Worm (Caenorhabditis elegans) whole organism, L4 larva: ENCODE measurements around the gene C11E4.6.

ENCODE experiments used
- F26F4.8 ChIP-seq: fragments of 200-800 bp; sonication (Bioruptor generic); conservative IDR thresholded peaks from 2 replicates; pipeline ENCODE4 v1.3.6; 2022; ENCODE audit warnings: missing genetic modification characterization, missing compliant biosample characterization
- F37D6.2 ChIP-seq: sonication (generic microtip); optimal IDR thresholded peaks from 2 replicates; lab custom pipeline; 2016; ENCODE audit warnings: mild to moderate bottlenecking, missing genetic modification characterization, missing compliant biosample characterization
- F49E8.2 ChIP-seq: sonication (generic microtip); optimal IDR thresholded peaks from 2 replicates; lab custom pipeline; 2016; ENCODE audit warnings: missing compliant biosample characterization, mild to moderate bottlenecking, missing genetic modification characterization, borderline replicate concordance
- ZK546.5 ChIP-seq, 2 experiments: sonication (generic microtip); optimal IDR thresholded peaks; 2 replicates each; lab custom pipeline; 2017; ENCODE audit warnings: missing biosample characterization in 2 of 2, missing genetic modification characterization in 2 of 2
- aha-1 ChIP-seq: fragments of 150-350 bp; peaks from one replicate; lab custom pipeline; 2014; ENCODE audit warnings: missing biosample characterization, missing genetic modification characterization
- ceh-20 ChIP-seq: fragments of 200-800 bp; sonication (Bioruptor generic); IDR thresholded peaks from 2 replicates; pipeline ENCODE4 v1.3.6; 2022; ENCODE audit warnings: missing genetic modification reagents, missing genetic modification characterization, missing compliant biosample characterization
- ces-1 ChIP-seq: fragments of 150-350 bp; sonication (generic microtip); optimal IDR thresholded peaks from 4 replicates; lab custom pipeline; 2014; ENCODE audit warnings: missing biosample characterization, missing genetic modification reagents, missing genetic modification characterization
- ctbp-1 ChIP-seq: fragments of 200-800 bp; sonication (Bioruptor generic); IDR thresholded peaks from 2 replicates; pipeline ENCODE4 v1.3.6; 2022; ENCODE audit warnings: missing genetic modification reagents, missing genetic modification characterization, missing compliant biosample characterization
- daf-16 ChIP-seq, 3 experiments: sonication (generic microtip); optimal IDR thresholded peaks; 2 replicates each; lab custom pipeline; 2016 to 2017; ENCODE audit warnings: missing genetic modification characterization in 3 of 3, missing genetic modification reagents in 3 of 3, mild to moderate bottlenecking in 2 of 3, missing compliant biosample characterization in 2 of 3, missing biosample characterization in 1 of 3, moderate library complexity in 1 of 3
- daf-8 ChIP-seq: fragments of 200-800 bp; sonication (Bioruptor generic); IDR thresholded peaks from 2 replicates; pipeline ENCODE4 v1.3.6; 2022; ENCODE audit warnings: missing genetic modification characterization, missing compliant biosample characterization
- dmd-6 ChIP-seq: fragments of 200-800 bp; sonication (Bioruptor generic); IDR thresholded peaks from 2 replicates; pipeline ENCODE4 v1.3.6; 2022; ENCODE audit warnings: missing genetic modification reagents, missing genetic modification characterization, missing compliant biosample characterization
- dmd-8 ChIP-seq: fragments of 200-800 bp; sonication (Bioruptor generic); IDR thresholded peaks from 2 replicates; pipeline ENCODE4 v1.3.6; 2022; ENCODE audit warnings: missing genetic modification characterization, missing compliant biosample characterization
- dmd-9 ChIP-seq: fragments of 200-800 bp; sonication (Bioruptor generic); IDR thresholded peaks from 2 replicates; pipeline ENCODE4 v1.3.6; 2022; ENCODE audit warnings: missing genetic modification reagents, missing genetic modification characterization, missing compliant biosample characterization
- duxl-1 ChIP-seq: sonication (generic microtip); optimal IDR thresholded peaks from 2 replicates; lab custom pipeline; 2016; ENCODE audit warnings: mild to moderate bottlenecking, missing genetic modification characterization, moderate library complexity, missing compliant biosample characterization; ENCODE audit not compliant: poor library complexity
- egl-27 ChIP-seq: sonication (generic microtip); optimal IDR thresholded peaks from 3 replicates; lab custom pipeline; 2017; ENCODE audit warnings: missing biosample characterization, missing genetic modification reagents, missing genetic modification characterization
- egl-43 ChIP-seq: fragments of 200-800 bp; sonication (Bioruptor generic); IDR thresholded peaks from 2 replicates; pipeline ENCODE4 v1.3.6; 2022; ENCODE audit warnings: missing genetic modification reagents, missing genetic modification characterization, missing compliant biosample characterization
- fos-1 ChIP-seq: fragments of 150-350 bp; optimal IDR thresholded peaks from 2 replicates; lab custom pipeline; 2014; ENCODE audit warnings: missing biosample characterization, missing genetic modification characterization
- hif-1 ChIP-seq, 2 experiments: sonication (generic microtip); optimal IDR thresholded peaks; 2 replicates each; lab custom pipeline; 2016 to 2017; ENCODE audit warnings: missing compliant biosample characterization in 2 of 2, missing genetic modification characterization in 2 of 2, missing genetic modification reagents in 2 of 2, missing genotype in 2 of 2, mild to moderate bottlenecking in 1 of 2
- hlh-11 ChIP-seq: fragments of 200-800 bp; sonication (Bioruptor generic); optimal IDR thresholded peaks from 2 replicates; lab custom pipeline; 2018; ENCODE audit warnings: mild to moderate bottlenecking, missing genetic modification characterization, missing compliant biosample characterization
- hlh-30 ChIP-seq: sonication (generic microtip); optimal IDR thresholded peaks from 2 replicates; lab custom pipeline; 2017; ENCODE audit warnings: antibody characterized with exemption, mild to moderate bottlenecking, missing genetic modification characterization, missing compliant biosample characterization; ENCODE audit not compliant: insufficient read depth
- lim-7 ChIP-seq: fragments of 200-800 bp; sonication (Bioruptor generic); IDR thresholded peaks from 2 replicates; pipeline ENCODE4 v1.3.6; 2022; ENCODE audit warnings: missing genetic modification characterization, missing compliant biosample characterization
- lin-29 ChIP-seq: fragments of 200-800 bp; sonication (Bioruptor generic); IDR thresholded peaks from 2 replicates; pipeline ENCODE4 v1.3.6; 2022; ENCODE audit warnings: missing genetic modification reagents, missing genetic modification characterization, missing compliant biosample characterization
- lin-39 ChIP-seq: fragments of 150-350 bp; optimal IDR thresholded peaks from 2 replicates; lab custom pipeline; 2014; ENCODE audit warnings: missing biosample characterization, missing genetic modification reagents, missing genetic modification characterization
- madf-9 ChIP-seq: fragments of 200-800 bp; sonication (Bioruptor generic); conservative IDR thresholded peaks from 2 replicates; pipeline ENCODE4 v1.3.6; 2022; ENCODE audit warnings: missing genetic modification reagents, missing genetic modification characterization, missing compliant biosample characterization
- mdl-1 ChIP-seq, 2 experiments: fragments of 150-350 bp in 1 of 2; sonication (generic microtip) in 1 of 2; optimal IDR thresholded peaks; 2 replicates each; lab custom pipeline; 2014 to 2017; ENCODE audit warnings: missing biosample characterization in 2 of 2, missing genetic modification characterization in 2 of 2
- mdt-29 ChIP-seq: fragments of 200-800 bp; sonication (Bioruptor generic); IDR thresholded peaks from 2 replicates; pipeline ENCODE4 v1.3.6; 2022; ENCODE audit warnings: missing genetic modification reagents, missing genetic modification characterization, missing compliant biosample characterization
- mes-2 ChIP-seq: sonication (generic microtip); optimal IDR thresholded peaks from 2 replicates; lab custom pipeline; 2016; ENCODE audit warnings: missing genotype, mild to moderate bottlenecking, missing genetic modification characterization, missing compliant biosample characterization; ENCODE audit not compliant: poor library complexity, severe bottlenecking
- nhr-102 ChIP-seq: sonication (generic microtip); optimal IDR thresholded peaks from 2 replicates; lab custom pipeline; 2016; ENCODE audit warnings: mild to moderate bottlenecking, missing genetic modification characterization, moderate library complexity, missing compliant biosample characterization
- nhr-28 ChIP-seq: fragments of 150-350 bp; optimal IDR thresholded peaks from 2 replicates; lab custom pipeline; 2014; ENCODE audit warnings: missing biosample characterization, missing genetic modification characterization
- nhr-41 ChIP-seq: fragments of 200-800 bp; sonication (Bioruptor generic); IDR thresholded peaks from 2 replicates; pipeline ENCODE4 v1.3.6; 2022; ENCODE audit warnings: missing genetic modification reagents, missing genetic modification characterization, missing compliant biosample characterization
- php-3 ChIP-seq: fragments of 200-800 bp; sonication (Bioruptor generic); IDR thresholded peaks from 2 replicates; pipeline ENCODE4 v1.3.6; 2022; ENCODE audit warnings: missing genetic modification reagents, missing genetic modification characterization, missing compliant biosample characterization
- rbr-2 ChIP-seq: sonication (generic microtip); optimal IDR thresholded peaks from 2 replicates; lab custom pipeline; 2016; ENCODE audit warnings: missing genotype, missing genetic modification characterization, missing compliant biosample characterization
- saeg-2 ChIP-seq: fragments of 200-800 bp; sonication (Bioruptor generic); IDR thresholded peaks from 2 replicates; pipeline ENCODE4 v1.3.6; 2022; ENCODE audit warnings: missing genetic modification reagents, missing genetic modification characterization, missing compliant biosample characterization
- sdz-12 ChIP-seq: fragments of 200-800 bp; sonication (Bioruptor generic); optimal IDR thresholded peaks from 2 replicates; lab custom pipeline; 2018; ENCODE audit warnings: mild to moderate bottlenecking, missing genetic modification characterization, missing compliant biosample characterization
- snpc-1.2 ChIP-seq: fragments of 200-800 bp; sonication (Bioruptor generic); IDR thresholded peaks from 2 replicates; pipeline ENCODE4 v1.3.6; 2022; ENCODE audit warnings: missing genetic modification reagents, missing genetic modification characterization, missing compliant biosample characterization
- tag-97 ChIP-seq: fragments of 200-800 bp; sonication (Bioruptor generic); IDR thresholded peaks from 2 replicates; pipeline ENCODE4 v1.3.6; 2022; ENCODE audit warnings: missing genetic modification characterization, missing compliant biosample characterization
- unc-62 ChIP-seq, 3 experiments: fragments of 150-350 bp in 1 of 3; sonication (generic microtip); optimal IDR thresholded peaks in 2 of 3; peaks in 1 of 3; 1 replicate in 1 of 3; 2 replicates in 2 of 3; lab custom pipeline; 2014 to 2017; ENCODE audit warnings: missing biosample characterization in 3 of 3, missing genetic modification characterization in 3 of 3, missing genetic modification reagents in 3 of 3, missing genotype in 1 of 3
- vab-7 ChIP-seq: fragments of 200-800 bp; sonication (Bioruptor generic); IDR thresholded peaks from 2 replicates; pipeline ENCODE4 v1.3.6; 2022; ENCODE audit warnings: missing genetic modification reagents, missing genetic modification characterization, missing compliant biosample characterization
- zag-1 ChIP-seq: fragments of 150-350 bp; optimal IDR thresholded peaks from 2 replicates; lab custom pipeline; 2014; ENCODE audit warnings: missing biosample characterization, missing genetic modification characterization
- zip-11 ChIP-seq: fragments of 200-800 bp; sonication (Bioruptor generic); IDR thresholded peaks from 2 replicates; pipeline ENCODE4 v1.3.6; 2022; ENCODE audit warnings: missing genetic modification characterization, missing compliant biosample characterization
- ztf-7 ChIP-seq: fragments of 150-350 bp; optimal IDR thresholded peaks from 2 replicates; lab custom pipeline; 2014; ENCODE audit warnings: missing biosample characterization, missing genetic modification characterization

Gene C11E4.6

ce11 chrX:9627164-9627563 lies 16.8 kb downstream of the C11E4.6 start:
- TF ChIP-seq dmd-9 (GFP tag; lab: Robert Waterston, UW) (peak; percentile 73; the same call in 1 of the 2 replicates), php-3 (GFP tag; lab: Robert Waterston, UW) (peak; percentile 53; the same call in 1 of the 2 replicates), dmd-6 (GFP tag; lab: Robert Waterston, UW) (0 out of 2 replicates have a peak, but pooled peaks have one; percentile 17), vab-7 (GFP tag; lab: Robert Waterston, UW) (0 out of 2 replicates have a peak, but pooled peaks have one; percentile 9), tag-97 (0 out of 2 replicates have a peak, but pooled peaks have one; percentile 19), dmd-8 (GFP tag; lab: Robert Waterston, UW) (peak; percentile 66; the same call in 1 of the 2 replicates), mdt-29 (GFP tag; lab: Robert Waterston, UW) (0 out of 2 replicates have a peak, but pooled peaks have one; percentile 18)

ce11 chrX:9629552-9629951 lies 19.2 kb downstream of the C11E4.6 start:
- TF ChIP-seq lim-7 (GFP tag; lab: Robert Waterston, UW) (no peak), egl-27 (tag; lab: Kevin White, UChicago) (no peak), tag-97 (no peak), nhr-41 (GFP tag; lab: Robert Waterston, UW) (no peak), lin-39 (tag; lab: Kevin White, UChicago) (no peak), ctbp-1 (no peak), fos-1 (tag; lab: Kevin White, UChicago) (no peak), zag-1 (tag; lab: Kevin White, UChicago) (no peak), mdl-1 (tag; optimal IDR thresholded peaks at IDR 0.05; lab: Kevin White, UChicago) (no peak), ztf-7 (tag; lab: Kevin White, UChicago) (no peak), daf-16 (GFP tag; optimal IDR thresholded peaks at IDR 0.05; lab: Kevin White, UChicago) (no peak), daf-16 (tag; optimal IDR thresholded peaks at IDR 0.05; lab: Kevin White, UChicago) (no peak), ceh-20 (GFP tag; lab: Robert Waterston, UW) (no peak), saeg-2 (no peak), ZK546.5 (tag; optimal IDR thresholded peaks at IDR 0.05; lab: Kevin White, UChicago) (no peak)

ce11 chrX:9634925-9635324 lies 24.6 kb downstream of the C11E4.6 start, which contains the start of gene F34H10.3:
F34H10.3 (minus strand) TSS chrX:9635025.
- TF ChIP-seq daf-16 (GFP tag; optimal IDR thresholded peaks at IDR 0.05; lab: Kevin White, UChicago) (no peak), daf-16 (tag; optimal IDR thresholded peaks at IDR 0.05; lab: Kevin White, UChicago) (no peak), aha-1 (tag; lab: Kevin White, UChicago) (peak; percentile 11)

- TF ChIP-seq snpc-1.2 (GFP tag; lab: Robert Waterston, UW) = no peak
- no peak for TF ChIP-seq F49E8.2
- no peak for TF ChIP-seq zag-1 (tag; lab: Kevin White, UChicago)
- TF ChIP-seq F26F4.8 (GFP tag; lab: Robert Waterston, UW) = no peak
- no peak for TF ChIP-seq lin-29 (GFP tag; lab: Robert Waterston, UW)
- TF ChIP-seq F37D6.2 (tag; lab: Kevin White, UChicago) = no peak
- TF ChIP-seq sdz-12 (GFP tag; lab: Kevin White, UChicago) = no peak
- no peak for TF ChIP-seq dmd-9 (GFP tag; lab: Robert Waterston, UW)
- TF ChIP-seq lin-39 (tag; lab: Kevin White, UChicago) = no peak
- TF ChIP-seq hlh-30 = no peak
Measured at ce11 chrX:9635376-9635775, 25.0 kb downstream of the C11E4.6 start, which contains the start of gene F34H10.5. F34H10.5 (plus strand) TSS chrX:9635676.

ce11 chrX:9637137-9637536 lies 26.8 kb downstream of the C11E4.6 start:
- no peak for TF ChIP-seq zag-1 (tag; lab: Kevin White, UChicago)
- TF ChIP-seq rbr-2 (tag; lab: Kevin White, UChicago) = peak; percentile 26
- no peak for TF ChIP-seq ces-1 (GFP tag; lab: Kevin White, UChicago)
- no peak for TF ChIP-seq daf-8
- TF ChIP-seq egl-43 (GFP tag; lab: Robert Waterston, UW) = no peak
- TF ChIP-seq zip-11 (GFP tag; lab: Robert Waterston, UW) = no peak
- peak; percentile 64 for TF ChIP-seq hlh-11 (tag; lab: Kevin White, UChicago)
- TF ChIP-seq duxl-1 (tag; lab: Kevin White, UChicago) = no peak
- TF ChIP-seq madf-9 (GFP tag; lab: Robert Waterston, UW) = peak; percentile 63
- no peak for TF ChIP-seq saeg-2
- TF ChIP-seq egl-27 (tag; lab: Kevin White, UChicago) = no peak
- peak in 1 of 2 experiments; percentile 96 for TF ChIP-seq unc-62 (GFP tag; optimal IDR thresholded peaks at IDR 0.05 in 1 of 2; lab: Kevin White, UChicago)
- no peak for TF ChIP-seq unc-62 (tag; optimal IDR thresholded peaks at IDR 0.05; lab: Kevin White, UChicago)
- peak; percentile 49 for TF ChIP-seq mes-2 (tag; lab: Kevin White, UChicago)
- no peak for TF ChIP-seq hif-1 (tag; optimal IDR thresholded peaks at IDR 0.05; lab: Kevin White, UChicago)
- no peak for TF ChIP-seq nhr-102 (tag; lab: Kevin White, UChicago)
- TF ChIP-seq nhr-28 = peak; percentile 45
